Worm (Caenorhabditis elegans) whole organism, young adult: ENCODE results near the gene R10E11.5.

Experiments
- B0035.1 ChIP-seq: sonication (generic microtip); optimal IDR thresholded peaks from 2 replicates; lab custom pipeline; 2016; ENCODE audit warnings: missing genetic modification characterization, mild to moderate bottlenecking, missing compliant biosample characterization, missing genotype, missing genetic modification reagents
- F23B12.7 ChIP-seq: sonication (generic microtip); optimal IDR thresholded peaks from 2 replicates; lab custom pipeline; 2017; ENCODE audit warnings: missing genetic modification characterization, mild to moderate bottlenecking, missing compliant biosample characterization, antibody characterized with exemption, moderate library complexity; ENCODE audit not compliant: insufficient read depth
- F55B11.4 ChIP-seq: sonication (generic microtip); optimal IDR thresholded peaks from 2 replicates; lab custom pipeline; 2016; ENCODE audit warnings: missing compliant biosample characterization, missing genetic modification characterization, borderline replicate concordance; ENCODE audit not compliant: insufficient read depth
- F57A8.1 ChIP-seq: fragments of 200-800 bp; sonication (Bioruptor generic); optimal IDR thresholded peaks from 2 replicates; lab custom pipeline; 2018; ENCODE audit warnings: mild to moderate bottlenecking, missing genetic modification characterization, moderate library complexity, missing compliant biosample characterization
- F57C9.4 ChIP-seq: sonication (generic microtip); optimal IDR thresholded peaks from 2 replicates; lab custom pipeline; 2017; ENCODE audit warnings: mild to moderate bottlenecking, missing genetic modification characterization, missing compliant biosample characterization
- Y53G8AR.9 ChIP-seq: fragments of 200-800 bp; sonication (Bioruptor generic); conservative IDR thresholded peaks from 2 replicates; pipeline ENCODE4 v1.3.6; 2022; ENCODE audit warnings: missing genetic modification reagents, missing genetic modification characterization, missing compliant biosample characterization
- Y56A3A.18 ChIP-seq: fragments of 200-800 bp; sonication (Bioruptor generic); IDR thresholded peaks from 2 replicates; pipeline ENCODE4 v1.3.6; 2022; ENCODE audit warnings: missing genetic modification reagents, missing genetic modification characterization, missing compliant biosample characterization
- attf-3 ChIP-seq: fragments of 200-800 bp; sonication (Bioruptor generic); conservative IDR thresholded peaks from 2 replicates; pipeline ENCODE4 v1.3.6; 2022; ENCODE audit warnings: missing genetic modification reagents, missing genetic modification characterization, missing compliant biosample characterization
- attf-5 ChIP-seq: fragments of 200-800 bp; sonication (Bioruptor generic); optimal IDR thresholded peaks from 2 replicates; lab custom pipeline; 2018; ENCODE audit warnings: mild to moderate bottlenecking, missing genetic modification characterization, missing compliant biosample characterization
- bed-2 ChIP-seq: fragments of 200-800 bp; sonication (Bioruptor generic); IDR thresholded peaks from 2 replicates; pipeline ENCODE4 v1.3.6; 2022; ENCODE audit warnings: missing genetic modification reagents, missing genetic modification characterization, missing compliant biosample characterization
- ccch-3 ChIP-seq: fragments of 200-800 bp; sonication (Bioruptor generic); optimal IDR thresholded peaks from 2 replicates; lab custom pipeline; 2018; ENCODE audit warnings: mild to moderate bottlenecking, missing genetic modification characterization, missing compliant biosample characterization
- cebp-1 ChIP-seq, 2 experiments: fragments of 200-800 bp in 1 of 2; sonication (Bioruptor generic) in 1 of 2; sonication (generic microtip) in 1 of 2; IDR thresholded peaks in 1 of 2; optimal IDR thresholded peaks in 1 of 2; 2 replicates each; pipeline versions ENCODE4 v1.3.6 to Lab custom; 2017 to 2022; ENCODE audit warnings: missing compliant biosample characterization in 2 of 2, missing genetic modification characterization in 2 of 2, mild to moderate bottlenecking in 1 of 2, missing genetic modification reagents in 1 of 2, moderate library complexity in 1 of 2
- ceh-27 ChIP-seq: fragments of 200-800 bp; sonication (Bioruptor generic); optimal IDR thresholded peaks from 2 replicates; lab custom pipeline; 2018; ENCODE audit warnings: mild to moderate bottlenecking, missing genetic modification characterization, moderate library complexity, missing compliant biosample characterization
- ceh-58 ChIP-seq: fragments of 200-800 bp; sonication (Bioruptor generic); IDR thresholded peaks from 2 replicates; pipeline ENCODE4 v1.3.6; 2022; ENCODE audit warnings: missing genetic modification characterization, missing compliant biosample characterization
- dox-1 ChIP-seq: fragments of 200-800 bp; sonication (Bioruptor generic); IDR thresholded peaks from 2 replicates; pipeline ENCODE4 v1.3.6; 2022; ENCODE audit warnings: missing genetic modification reagents, missing genetic modification characterization, missing compliant biosample characterization
- dpff-1 ChIP-seq: sonication (generic microtip); optimal IDR thresholded peaks from 2 replicates; lab custom pipeline; 2017; ENCODE audit warnings: mild to moderate bottlenecking, missing genetic modification characterization, missing compliant biosample characterization
- dpl-1 ChIP-seq: fragments of 150-350 bp; optimal IDR thresholded peaks from 2 replicates; lab custom pipeline; 2014; ENCODE audit warnings: missing biosample characterization, missing genetic modification reagents, missing genetic modification characterization
- hmg-1.2 ChIP-seq: fragments of 200-800 bp; sonication (Bioruptor generic); IDR thresholded peaks from 2 replicates; pipeline ENCODE4 v1.3.6; 2022; ENCODE audit warnings: missing genetic modification reagents, missing genetic modification characterization, missing compliant biosample characterization
- let-607 ChIP-seq, 2 experiments: fragments of 200-800 bp in 1 of 2; sonication (Bioruptor generic) in 1 of 2; sonication (generic microtip) in 1 of 2; optimal IDR thresholded peaks; 2 replicates each; lab custom pipeline; 2016 to 2018; ENCODE audit warnings: mild to moderate bottlenecking in 2 of 2, missing compliant biosample characterization in 2 of 2, missing genetic modification characterization in 2 of 2, moderate library complexity in 2 of 2, missing genotype in 1 of 2
- lin-40 ChIP-seq: sonication (generic microtip); optimal IDR thresholded peaks from 2 replicates; lab custom pipeline; 2016; ENCODE audit warnings: missing genetic modification characterization, mild to moderate bottlenecking, missing compliant biosample characterization, missing genotype, missing genetic modification reagents
- lin-54 ChIP-seq: fragments of 200-800 bp; sonication (Bioruptor generic); optimal IDR thresholded peaks from 2 replicates; lab custom pipeline; 2018; ENCODE audit warnings: mild to moderate bottlenecking, missing genetic modification characterization, missing compliant biosample characterization
- madf-8 ChIP-seq: fragments of 200-800 bp; sonication (Bioruptor generic); conservative IDR thresholded peaks from 2 replicates; pipeline ENCODE4 v1.3.6; 2022; ENCODE audit warnings: missing genetic modification reagents, missing genetic modification characterization, missing compliant biosample characterization
- mcd-1 ChIP-seq: fragments of 200-800 bp; sonication (Bioruptor generic); IDR thresholded peaks from 2 replicates; pipeline ENCODE4 v1.3.6; 2022; ENCODE audit warnings: missing genetic modification reagents, missing genetic modification characterization, missing compliant biosample characterization
- nfya-1 ChIP-seq: sonication (generic microtip); optimal IDR thresholded peaks from 2 replicates; lab custom pipeline; 2017; ENCODE audit warnings: antibody characterized with exemption, missing compliant biosample characterization, missing genetic modification characterization, borderline replicate concordance; ENCODE audit not compliant: insufficient read depth
- nfyb-1 ChIP-seq: fragments of 200-800 bp; sonication (Bioruptor generic); IDR thresholded peaks from 2 replicates; pipeline ENCODE4 v1.3.6; 2022; ENCODE audit warnings: missing genetic modification reagents, missing genetic modification characterization, missing compliant biosample characterization
- nhr-80 ChIP-seq: sonication (generic microtip); optimal IDR thresholded peaks from 2 replicates; lab custom pipeline; 2016; ENCODE audit warnings: missing genetic modification characterization, missing compliant biosample characterization
- pbrm-1 ChIP-seq: fragments of 200-800 bp; sonication (Bioruptor generic); IDR thresholded peaks from 2 replicates; pipeline ENCODE4 v1.3.6; 2022; ENCODE audit warnings: missing genetic modification reagents, missing genetic modification characterization, missing compliant biosample characterization
- repo-1 ChIP-seq: sonication (generic microtip); optimal IDR thresholded peaks from 2 replicates; lab custom pipeline; 2017; ENCODE audit warnings: mild to moderate bottlenecking, missing genetic modification characterization, missing compliant biosample characterization
- snpc-3.4 ChIP-seq: sonication (generic microtip); optimal IDR thresholded peaks from 2 replicates; lab custom pipeline; 2017; ENCODE audit warnings: missing genetic modification characterization, mild to moderate bottlenecking, missing compliant biosample characterization, antibody characterized with exemption, moderate library complexity, missing genotype, missing genetic modification reagents
- snpc-4 ChIP-seq, 5 experiments: fragments of 150-350 bp in 1 of 5; sonication (generic microtip) in 4 of 5; optimal IDR thresholded peaks; 2 replicates each; lab custom pipeline; 2014 to 2018; ENCODE audit warnings: missing genetic modification characterization in 5 of 5, missing biosample characterization in 3 of 5, antibody characterized with exemption in 2 of 5, mild to moderate bottlenecking in 2 of 5, missing compliant biosample characterization in 2 of 5, missing genotype in 2 of 5, moderate library complexity in 2 of 5, missing genetic modification reagents in 1 of 5
- somi-1 ChIP-seq: fragments of 200-800 bp; sonication (Bioruptor generic); optimal IDR thresholded peaks from 2 replicates; lab custom pipeline; 2018; ENCODE audit warnings: mild to moderate bottlenecking, missing genetic modification characterization, missing compliant biosample characterization
- sptf-2 ChIP-seq: fragments of 200-800 bp; sonication (Bioruptor generic); optimal IDR thresholded peaks from 2 replicates; lab custom pipeline; 2018; ENCODE audit warnings: mild to moderate bottlenecking, missing genetic modification characterization, missing compliant biosample characterization
- xnd-1 ChIP-seq: sonication (generic microtip); optimal IDR thresholded peaks from 2 replicates; lab custom pipeline; 2016; ENCODE audit warnings: missing genotype, missing genetic modification reagents, missing genetic modification characterization, missing compliant biosample characterization
- zfh-2 ChIP-seq: fragments of 200-800 bp; sonication (Bioruptor generic); conservative IDR thresholded peaks from 2 replicates; pipeline ENCODE4 v1.3.6; 2022; ENCODE audit warnings: missing genetic modification reagents, missing genetic modification characterization, missing compliant biosample characterization
- ztf-26 ChIP-seq: sonication (generic microtip); optimal IDR thresholded peaks from 2 replicates; lab custom pipeline; 2017; ENCODE audit warnings: missing genetic modification characterization, missing compliant biosample characterization

The R10E11.5 gene

DNA sequence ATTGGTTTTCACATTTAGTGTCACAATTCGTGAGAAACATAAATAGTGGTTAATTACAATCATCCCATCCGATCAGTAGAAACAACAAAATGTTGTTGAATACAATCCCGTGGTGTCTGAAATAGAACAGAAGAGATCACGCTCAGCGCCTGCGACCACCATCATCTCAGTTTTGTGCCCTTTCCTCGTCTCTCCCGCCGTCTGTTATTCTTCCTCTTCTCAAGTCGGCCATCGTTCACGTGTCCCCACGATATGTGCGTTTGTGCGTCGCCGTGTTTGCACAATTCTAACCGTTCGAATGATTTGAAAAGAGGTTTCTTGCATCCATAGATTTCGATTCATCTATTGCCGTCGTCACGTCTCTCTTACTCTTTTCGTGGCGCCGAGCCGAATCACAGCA is 29.3 kb upstream of the R10E11.5 start, which contains the start of gene panl-3 (continued):
- TF ChIP-seq nhr-80 (tag; lab: Kevin White, UChicago) (peak; percentile 44), F23B12.7 (tag; lab: Kevin White, UChicago) (peak; percentile 41), snpc-3.4 (tag; lab: Kevin White, UChicago) (no peak), hmg-1.2 (peak; percentile 46; the same call in 1 of the 2 replicates), attf-5 (GFP tag; lab: Kevin White, UChicago) (peak; percentile 88), Y56A3A.18 (GFP tag; lab: Robert Waterston, UW) (no peak), F57C9.4 (tag; lab: Kevin White, UChicago) (no peak), xnd-1 (tag; lab: Kevin White, UChicago) (no peak), ccch-3 (GFP tag; lab: Kevin White, UChicago) (no peak), lin-40 (tag; lab: Kevin White, UChicago) (peak; percentile 37), mcd-1 (GFP tag; lab: Robert Waterston, UW) (peak; percentile 46; the same call in 1 of the 2 replicates), lin-54 (GFP tag; lab: Kevin White, UChicago) (peak; percentile 36), cebp-1 (GFP tag; IDR thresholded peaks at IDR 0.05; lab: Robert Waterston, UW) (peak; percentile 47; the same call in 1 of the 2 replicates), cebp-1 (tag; optimal IDR thresholded peaks at IDR 0.05; lab: Kevin White, UChicago) (peak; percentile 64), ztf-26 (tag; lab: Kevin White, UChicago) (peak; percentile 4), madf-8 (GFP tag; lab: Robert Waterston, UW) (no peak), F57A8.1 (GFP tag; lab: Kevin White, UChicago) (no peak), pbrm-1 (GFP tag; lab: Robert Waterston, UW) (0 out of 2 replicates have a peak, but pooled peaks have one; percentile 12), dpff-1 (tag; lab: Kevin White, UChicago) (no peak), B0035.1 (tag; lab: Kevin White, UChicago) (no peak), Y53G8AR.9 (GFP tag; lab: Robert Waterston, UW) (no peak), ceh-27 (GFP tag; lab: Kevin White, UChicago) (peak; percentile 49), dox-1 (GFP tag; lab: Robert Waterston, UW) (0 out of 2 replicates have a peak, but pooled peaks have one; percentile 26), repo-1 (tag; lab: Kevin White, UChicago) (no peak), let-607 (tag; optimal IDR thresholded peaks at IDR 0.05; lab: Kevin White, UChicago) (peak; percentile 39 to 46), F55B11.4 (tag; lab: Kevin White, UChicago) (no peak), snpc-4 (GFP tag; optimal IDR thresholded peaks at IDR 0.05; lab: Kevin White, UChicago) (no peak), snpc-4 (tag; optimal IDR thresholded peaks at IDR 0.05; lab: Kevin White, UChicago) (peak in 2 of 4 experiments; percentile 31 to 38), somi-1 (GFP tag; lab: Kevin White, UChicago) (peak; percentile 36), zfh-2 (GFP tag; lab: Robert Waterston, UW) (peak; percentile 83), nfya-1 (tag; lab: Kevin White, UChicago) (no peak), sptf-2 (GFP tag; lab: Kevin White, UChicago) (no peak), ceh-58 (GFP tag; lab: Robert Waterston, UW) (no peak), bed-2 (GFP tag; lab: Robert Waterston, UW) (no peak), attf-3 (GFP tag; lab: Robert Waterston, UW) (no peak), dpl-1 (GFP tag; lab: Kevin White, UChicago) (peak; percentile 0), nfyb-1 (GFP tag; lab: Robert Waterston, UW) (0 out of 2 replicates have a peak, but pooled peaks have one; percentile 18)
